Fruit fly (Drosophila melanogaster) whole organism, embryonic: Measurements from ENCODE around the gene Ctr1A.

Source experiments
- CG10147 ChIP-seq: fragments of 200-800 bp; sonication (Bioruptor generic); optimal IDR thresholded peaks from 2 replicates; lab custom pipeline; 2019; ENCODE audit warnings: missing biosample characterization, mild to moderate bottlenecking, missing genetic modification characterization, moderate library complexity
- CG10462 ChIP-seq: fragments of 200-800 bp; sonication (Bioruptor generic); optimal IDR thresholded peaks from 2 replicates; lab custom pipeline; 2016; ENCODE audit warnings: missing biosample characterization, missing genetic modification characterization
- CG10565 ChIP-seq: fragments of 200-800 bp; sonication (Bioruptor generic); optimal IDR thresholded peaks from 3 replicates; lab custom pipeline; 2016; ENCODE audit warnings: missing biosample characterization, mild to moderate bottlenecking, missing genetic modification characterization
- CG11093 ChIP-seq: fragments of 200-800 bp; sonication (Bioruptor generic); IDR thresholded peaks from 3 replicates; pipeline ENCODE4 v1.3.6; 2022; ENCODE audit warnings: missing biosample characterization, missing genetic modification characterization
- CG11247 ChIP-seq: fragments of 200-800 bp; sonication (Bioruptor generic); IDR thresholded peaks from 2 replicates; pipeline ENCODE4 v1.3.6; 2022; ENCODE audit warnings: missing biosample characterization, missing genetic modification characterization
- CG12299 ChIP-seq: fragments of 200-800 bp; sonication (Bioruptor generic); optimal IDR thresholded peaks from 2 replicates; lab custom pipeline; 2018; ENCODE audit warnings: missing biosample characterization, mild to moderate bottlenecking, missing genetic modification characterization
- CG1233 ChIP-seq: fragments of 200-800 bp; sonication (Bioruptor generic); optimal IDR thresholded peaks from 4 replicates; lab custom pipeline; 2018; ENCODE audit warnings: missing biosample characterization, mild to moderate bottlenecking, missing genetic modification characterization
- CG12769 ChIP-seq: fragments of 200-800 bp; sonication (Bioruptor generic); optimal IDR thresholded peaks from 2 replicates; lab custom pipeline; 2019; ENCODE audit warnings: missing biosample characterization, mild to moderate bottlenecking, missing genetic modification characterization, moderate library complexity
- CG13123 ChIP-seq: fragments of 200-800 bp; sonication (Bioruptor generic); optimal IDR thresholded peaks from 2 replicates; lab custom pipeline; 2016; ENCODE audit warnings: missing biosample characterization, missing genetic modification characterization
- CG13287 ChIP-seq: fragments of 200-800 bp; sonication (Bioruptor generic); IDR thresholded peaks from 2 replicates; pipeline ENCODE4 v1.3.6; 2022; ENCODE audit warnings: missing biosample characterization, missing genetic modification characterization; ENCODE audit not compliant: partially characterized antibody
- CG1602 ChIP-seq: fragments of 200-800 bp; sonication (Bioruptor generic); optimal IDR thresholded peaks from 3 replicates; lab custom pipeline; 2016; ENCODE audit warnings: missing biosample characterization, missing genetic modification characterization
- CG1603 ChIP-seq: fragments of 200-800 bp; sonication (Bioruptor generic); optimal IDR thresholded peaks from 2 replicates; lab custom pipeline; 2019; ENCODE audit warnings: missing biosample characterization, mild to moderate bottlenecking, missing genetic modification characterization, moderate library complexity
- CG1792 ChIP-seq: fragments of 200-800 bp; sonication (Bioruptor generic); optimal IDR thresholded peaks from 2 replicates; lab custom pipeline; 2016; ENCODE audit warnings: missing biosample characterization, missing genetic modification characterization
- CG1832 ChIP-seq: fragments of 200-800 bp; sonication (Bioruptor generic); optimal IDR thresholded peaks from 2 replicates; lab custom pipeline; 2017; ENCODE audit warnings: missing biosample characterization, mild to moderate bottlenecking, missing genetic modification characterization, inconsistent platforms
- CG2129 ChIP-seq: fragments of 200-800 bp; sonication (Bioruptor generic); IDR thresholded peaks from 2 replicates; pipeline ENCODE4 v1.3.6; 2022; ENCODE audit warnings: missing biosample characterization, missing genetic modification characterization; ENCODE audit not compliant: partially characterized antibody
- CG32772 ChIP-seq: fragments of 200-800 bp; sonication (Bioruptor generic); IDR thresholded peaks from 2 replicates; pipeline ENCODE4 v1.3.6; 2022; ENCODE audit warnings: missing biosample characterization, missing genetic modification characterization
- CG34376 ChIP-seq: fragments of 200-800 bp; sonication (Bioruptor generic); optimal IDR thresholded peaks from 2 replicates; lab custom pipeline; 2018; ENCODE audit warnings: missing biosample characterization, mild to moderate bottlenecking, missing genetic modification characterization
- CG3847 ChIP-seq: fragments of 200-800 bp; sonication (Bioruptor generic); IDR thresholded peaks from 2 replicates; pipeline ENCODE4 v1.3.6; 2022; ENCODE audit warnings: missing biosample characterization, missing genetic modification characterization
- CG8089 ChIP-seq: fragments of 200-800 bp; sonication (Bioruptor generic); optimal IDR thresholded peaks from 3 replicates; lab custom pipeline; 2016; ENCODE audit warnings: missing biosample characterization, missing genetic modification characterization
- CG9932 ChIP-seq: fragments of 200-800 bp; sonication (Bioruptor generic); IDR thresholded peaks from 2 replicates; pipeline ENCODE4 v1.3.6; 2022; ENCODE audit warnings: missing biosample characterization, missing genetic modification characterization
- D ChIP-seq, 2 experiments: fragments of 200-800 bp in 1 of 2; fragments of >200 bp in 1 of 2; sonication (Bioruptor generic) in 1 of 2; optimal IDR thresholded peaks; 2 replicates in 1 of 2; 3 replicates in 1 of 2; lab custom pipeline; 2017; ENCODE audit warnings: mild to moderate bottlenecking in 1 of 2, missing biosample characterization in 1 of 2, missing genetic modification characterization in 1 of 2, missing genetic modification reagents in 1 of 2
- Dad ChIP-seq: fragments of 200-800 bp; sonication (Bioruptor generic); optimal IDR thresholded peaks from 3 replicates; lab custom pipeline; 2016; ENCODE audit warnings: missing biosample characterization, missing genetic modification characterization
- Dip3 ChIP-seq: fragments of 200-800 bp; sonication (Bioruptor generic); optimal IDR thresholded peaks from 3 replicates; lab custom pipeline; 2016; ENCODE audit warnings: missing biosample characterization, missing genetic modification characterization
- Ets65A ChIP-seq: fragments of 200-800 bp; sonication (Bioruptor generic); peaks from one replicate; lab custom pipeline; 2016; ENCODE audit warnings: missing biosample characterization, missing genetic modification characterization
- Hand ChIP-seq: fragments of 200-800 bp; sonication (Bioruptor generic); optimal IDR thresholded peaks from 2 replicates; lab custom pipeline; 2017; ENCODE audit warnings: mild to moderate bottlenecking, missing biosample characterization, missing genetic modification reagents, missing genetic modification characterization
- Hr3 ChIP-seq: fragments of 200-800 bp; sonication (Bioruptor generic); optimal IDR thresholded peaks from 3 replicates; lab custom pipeline; 2016; ENCODE audit warnings: missing biosample characterization, missing genetic modification characterization
- Hr39 ChIP-seq: fragments of >200 bp; optimal IDR thresholded peaks from 2 replicates; lab custom pipeline; 2017
- Kr ChIP-seq: fragments of 200-800 bp; sonication (Bioruptor generic); optimal IDR thresholded peaks from 2 replicates; lab custom pipeline; 2017; ENCODE audit warnings: missing biosample characterization, mild to moderate bottlenecking, missing genetic modification characterization
- MESR4 ChIP-seq: fragments of 200-800 bp; sonication (Bioruptor generic); optimal IDR thresholded peaks from 2 replicates; lab custom pipeline; 2018; ENCODE audit warnings: missing biosample characterization, mild to moderate bottlenecking, missing genetic modification characterization, moderate library complexity
- Med ChIP-seq: fragments of 200-800 bp; sonication (Bioruptor generic); peaks from one replicate; lab custom pipeline; 2016; ENCODE audit warnings: missing biosample characterization, missing genetic modification characterization, mild to moderate bottlenecking, inconsistent platforms, moderate library complexity
- NC2α ChIP-seq: fragments of 200-800 bp; sonication (Bioruptor generic); optimal IDR thresholded peaks from 2 replicates; lab custom pipeline; 2016; ENCODE audit warnings: missing biosample characterization, missing genetic modification characterization
- Scr ChIP-seq: fragments of 200-800 bp; sonication (Bioruptor generic); IDR thresholded peaks from 2 replicates; pipeline ENCODE4 v1.3.6; 2022; ENCODE audit warnings: missing biosample characterization, missing genetic modification characterization; ENCODE audit not compliant: partially characterized antibody
- Usf ChIP-seq: fragments of 200-800 bp; sonication (Bioruptor generic); optimal IDR thresholded peaks from 2 replicates; lab custom pipeline; 2017; ENCODE audit warnings: missing genotype, missing biosample characterization, missing genetic modification characterization
- croc ChIP-seq: fragments of 200-800 bp; sonication (Bioruptor generic); conservative IDR thresholded peaks from 3 replicates; pipeline ENCODE4 v1.3.6; 2022; ENCODE audit warnings: missing biosample characterization, missing genetic modification characterization
- crol ChIP-seq: fragments of 200-800 bp; sonication (Bioruptor generic); IDR thresholded peaks from 2 replicates; pipeline ENCODE4 v1.3.6; 2022; ENCODE audit warnings: missing biosample characterization, missing genetic modification characterization
- da ChIP-seq: fragments of 200-800 bp; sonication (Bioruptor generic); optimal IDR thresholded peaks from 2 replicates; lab custom pipeline; 2016; ENCODE audit warnings: missing biosample characterization, missing genetic modification characterization
- ewg ChIP-seq: fragments of 200-800 bp; sonication (Bioruptor generic); optimal IDR thresholded peaks from 3 replicates; lab custom pipeline; 2017; ENCODE audit warnings: mild to moderate bottlenecking, missing biosample characterization, missing genetic modification reagents, missing genetic modification characterization
- fd96Cb ChIP-seq: fragments of 200-800 bp; sonication (Bioruptor generic); optimal IDR thresholded peaks from 2 replicates; lab custom pipeline; 2018; ENCODE audit warnings: missing biosample characterization, mild to moderate bottlenecking, missing genetic modification characterization, moderate library complexity
- fru ChIP-seq: fragments of >200 bp; optimal IDR thresholded peaks from 2 replicates; lab custom pipeline; 2017
- gem ChIP-seq: fragments of 200-800 bp; sonication (Bioruptor generic); optimal IDR thresholded peaks from 2 replicates; lab custom pipeline; 2019; ENCODE audit warnings: missing biosample characterization, mild to moderate bottlenecking, missing genetic modification characterization, moderate library complexity
- her ChIP-seq: fragments of 200-800 bp; sonication (Bioruptor generic); optimal IDR thresholded peaks from 2 replicates; lab custom pipeline; 2016; ENCODE audit warnings: missing biosample characterization, missing genetic modification characterization
- lbe ChIP-seq: fragments of 200-800 bp; sonication (Bioruptor generic); optimal IDR thresholded peaks from 2 replicates; lab custom pipeline; 2016; ENCODE audit warnings: missing biosample characterization, mild to moderate bottlenecking, missing genetic modification characterization
- lov ChIP-seq, 2 experiments: fragments of 200-800 bp in 1 of 2; fragments of >200 bp in 1 of 2; sonication (Bioruptor generic) in 1 of 2; IDR thresholded peaks in 1 of 2; optimal IDR thresholded peaks in 1 of 2; 2 replicates in 1 of 2; 3 replicates in 1 of 2; pipeline versions ENCODE4 v1.3.6 to Lab custom; 2017 to 2022; ENCODE audit warnings: missing biosample characterization in 1 of 2, missing genetic modification characterization in 1 of 2
- maf-S ChIP-seq: fragments of 200-800 bp; sonication (Bioruptor generic); optimal IDR thresholded peaks from 2 replicates; lab custom pipeline; 2016; ENCODE audit warnings: missing biosample characterization, missing genetic modification characterization
- mirr ChIP-seq: fragments of 200-800 bp; sonication (Bioruptor generic); optimal IDR thresholded peaks from 3 replicates; lab custom pipeline; 2018; ENCODE audit warnings: missing biosample characterization, mild to moderate bottlenecking, missing genetic modification characterization
- nau ChIP-seq: fragments of 200-800 bp; sonication (Bioruptor generic); optimal IDR thresholded peaks from 3 replicates; lab custom pipeline; 2017; ENCODE audit warnings: missing biosample characterization, mild to moderate bottlenecking, missing genetic modification characterization, missing genetic modification reagents
- sug ChIP-seq: fragments of 200-800 bp; optimal IDR thresholded peaks from 2 replicates; lab custom pipeline; 2019; ENCODE audit warnings: missing biosample characterization, mild to moderate bottlenecking, missing genetic modification characterization, moderate library complexity
- yki ChIP-seq: fragments of >200 bp; optimal IDR thresholded peaks from 3 replicates; lab custom pipeline; 2018

Ctr1A gene

DNA sequence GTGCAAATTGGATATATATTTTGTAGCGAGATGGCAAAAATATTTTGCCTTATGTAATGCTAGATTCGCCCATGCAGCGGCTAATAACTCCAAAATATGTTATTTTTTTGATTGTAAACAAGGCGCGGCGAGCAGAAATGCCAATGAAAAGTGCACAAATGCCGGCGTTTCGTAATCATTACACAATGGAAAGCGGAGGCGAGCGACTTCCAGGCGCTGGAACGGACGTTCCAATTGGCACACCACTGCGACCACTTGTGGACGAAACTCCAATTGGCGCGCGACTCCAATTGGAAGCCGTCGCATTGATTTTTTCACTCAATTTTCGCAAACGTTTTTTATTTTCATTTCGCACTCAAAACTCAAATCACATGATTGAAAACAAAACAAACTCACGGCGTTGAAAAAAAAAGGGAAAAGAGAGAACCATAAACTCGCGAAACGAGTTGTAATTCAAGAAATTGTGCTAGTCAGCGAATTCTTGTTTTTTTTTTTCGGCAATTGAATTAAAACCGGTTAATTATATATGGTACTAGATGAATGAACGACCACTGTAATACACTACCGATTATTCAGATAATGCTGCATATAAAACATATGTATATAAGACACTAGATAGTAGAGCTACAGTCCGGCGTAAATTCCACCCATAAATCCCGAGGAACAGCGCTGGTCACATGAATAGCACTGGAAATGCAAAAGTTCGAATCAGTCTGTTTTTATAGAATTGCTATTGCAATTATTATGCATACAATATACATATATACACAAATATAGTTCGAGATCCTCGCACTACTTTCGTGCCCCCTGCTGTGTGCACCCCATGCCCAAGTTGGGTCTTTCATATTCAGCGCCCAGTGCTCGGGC is 17.4 kb downstream of the Ctr1A start, which contains the start of gene ND-ASHI (continued):
- TF ChIP-seq CG11093 (peak; percentile 92), Dad (GFP tag; lab: Kevin White, UChicago) (peak; percentile 90), da (GFP tag; lab: Kevin White, UChicago) (peak; percentile 75), Hand (GFP tag; lab: Kevin White, UChicago) (peak; percentile 96), CG12299 (tag; lab: Kevin White, UChicago) (peak; percentile 91), CG2129 (GFP tag; lab: Robert Waterston, UW) (no peak), Hr39 (lab: Kevin White, UChicago) (no peak), sug (peak; percentile 90), CG34376 (peak; percentile 97), nau (GFP tag; lab: Kevin White, UChicago) (no peak), D (optimal IDR thresholded peaks at IDR 0.05; lab: Kevin White, UChicago) (no peak), D (GFP tag; optimal IDR thresholded peaks at IDR 0.05; lab: Kevin White, UChicago) (peak; percentile 88), lov (optimal IDR thresholded peaks at IDR 0.05; lab: Kevin White, UChicago) (no peak), lov (GFP tag; IDR thresholded peaks at IDR 0.05; lab: Robert Waterston, UW) (peak; percentile 94), CG13123 (GFP tag; lab: Kevin White, UChicago) (peak; percentile 75), Dip3 (peak; percentile 94), CG12769 (tag; lab: Kevin White, UChicago) (peak; percentile 99), NC2α (peak; percentile 77), CG1233 (peak; percentile 92), gem (tag; lab: Kevin White, UChicago) (peak; percentile 94), CG1792 (GFP tag; lab: Kevin White, UChicago) (peak; percentile 88), CG10147 (GFP tag; lab: Kevin White, UChicago) (peak; percentile 96), CG1603 (peak; percentile 96), CG10462 (GFP tag; lab: Kevin White, UChicago) (peak; percentile 73), crol (GFP tag; lab: Robert Waterston, UW) (0 out of 2 replicates have a peak, but pooled peaks have one; percentile 28), Med (peak; percentile 99), croc (GFP tag; lab: Robert Waterston, UW) (peak; percentile 84), Kr (GFP tag; lab: Kevin White, UChicago) (no peak), CG3847 (GFP tag; lab: Robert Waterston, UW) (peak; percentile 94), CG9932 (GFP tag; lab: Robert Waterston, UW) (peak; percentile 98), yki (no peak), CG10565 (peak; percentile 78), her (GFP tag; lab: Kevin White, UChicago) (peak; percentile 84), maf-S (GFP tag; lab: Kevin White, UChicago) (peak; percentile 90), CG13287 (no peak; the same call in 1 of the 2 replicates), Scr (GFP tag; lab: Robert Waterston, UW) (no peak), CG1832 (GFP tag; lab: Kevin White, UChicago) (no peak), Usf (GFP tag; lab: Kevin White, UChicago) (peak; percentile 89), lbe (peak; percentile 93), CG8089 (peak; percentile 79), CG11247 (GFP tag; lab: Robert Waterston, UW) (peak; percentile 97), fd96Cb (tag; lab: Kevin White, UChicago) (peak; percentile 89), mirr (GFP tag; lab: Kevin White, UChicago) (peak; percentile 96), MESR4 (GFP tag; lab: Kevin White, UChicago) (peak; percentile 46), Ets65A (GFP tag; lab: Kevin White, UChicago) (peak; percentile 98), Hr3 (GFP tag; lab: Kevin White, UChicago) (peak; percentile 90), fru (lab: Kevin White, UChicago) (no peak), ewg (peak; percentile 75), CG32772 (GFP tag; lab: Robert Waterston, UW) (peak; percentile 94), CG1602 (GFP tag; lab: Kevin White, UChicago) (peak; percentile 91)
